Fruit fly (Drosophila melanogaster) Kc167 (cell line): ENCODE measurements around the gene red.

ENCODE experiments used
- Myc ChIP-seq: fragments of >200 bp; optimal IDR thresholded peaks from 2 replicates; lab custom pipeline; 2017; ENCODE audit warnings: missing external identifiers
- Sin3A ChIP-seq: fragments of >200 bp; optimal IDR thresholded peaks from 2 replicates; lab custom pipeline; 2018; ENCODE audit warnings: missing external identifiers
- h ChIP-seq: fragments of >200 bp; optimal IDR thresholded peaks from 3 replicates; lab custom pipeline; 2018; ENCODE audit warnings: missing external identifiers
- insv ChIP-seq: fragments of >200 bp; optimal IDR thresholded peaks from 3 replicates; lab custom pipeline; 2018; ENCODE audit warnings: missing external identifiers
- psq ChIP-seq: fragments of >200 bp; optimal IDR thresholded peaks from 2 replicates; lab custom pipeline; 2017; ENCODE audit warnings: missing external identifiers
- ttk ChIP-seq: sonication (Bioruptor generic); optimal IDR thresholded peaks from 2 replicates; lab custom pipeline; 2017; ENCODE audit warnings: missing external identifiers

The red gene

dm6 chr3R:14292307-14292711 is 3.4 kb downstream of the red start:
- TF ChIP-seq Sin3A (lab: Kevin White, UChicago) (no peak), h (lab: Kevin White, UChicago) (no peak), psq (lab: Kevin White, UChicago) (no peak), insv (lab: Kevin White, UChicago) (no peak), Myc (no peak), ttk (lab: Kevin White, UChicago) (no peak)

dm6 chr3R:14294397-14295018 is 5.6 kb downstream of the red start:
- TF ChIP-seq ttk (lab: Kevin White, UChicago), result no peak
- TF ChIP-seq insv (lab: Kevin White, UChicago), result no peak
- TF ChIP-seq psq (lab: Kevin White, UChicago), result no peak
- TF ChIP-seq h (lab: Kevin White, UChicago), result no peak
- TF ChIP-seq Sin3A (lab: Kevin White, UChicago), result no peak
- TF ChIP-seq Myc, result no peak

DNA sequence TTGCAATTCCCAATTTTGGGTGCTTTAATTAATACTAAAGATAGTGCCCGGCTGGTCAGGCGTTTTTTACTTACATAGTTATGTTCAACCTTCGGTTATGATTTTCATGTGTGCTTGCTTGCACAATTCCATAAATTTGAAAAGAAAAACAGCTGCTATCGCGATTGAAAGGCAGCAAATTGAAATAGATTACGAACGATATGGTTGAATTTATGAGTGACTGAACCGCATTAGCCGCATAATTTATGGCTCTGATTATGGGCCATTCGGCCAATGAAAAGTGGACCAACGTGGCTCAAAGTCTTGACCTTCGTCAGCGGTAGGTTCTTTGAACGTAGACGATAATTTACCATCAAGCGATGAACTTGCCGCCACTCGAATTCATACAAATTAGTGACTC is 7.3 kb downstream of the red start:
- TF ChIP-seq insv (lab: Kevin White, UChicago) (no peak), Myc (no peak), h (lab: Kevin White, UChicago) (no peak), Sin3A (lab: Kevin White, UChicago) (no peak), ttk (lab: Kevin White, UChicago) (no peak), psq (lab: Kevin White, UChicago) (no peak)

DNA sequence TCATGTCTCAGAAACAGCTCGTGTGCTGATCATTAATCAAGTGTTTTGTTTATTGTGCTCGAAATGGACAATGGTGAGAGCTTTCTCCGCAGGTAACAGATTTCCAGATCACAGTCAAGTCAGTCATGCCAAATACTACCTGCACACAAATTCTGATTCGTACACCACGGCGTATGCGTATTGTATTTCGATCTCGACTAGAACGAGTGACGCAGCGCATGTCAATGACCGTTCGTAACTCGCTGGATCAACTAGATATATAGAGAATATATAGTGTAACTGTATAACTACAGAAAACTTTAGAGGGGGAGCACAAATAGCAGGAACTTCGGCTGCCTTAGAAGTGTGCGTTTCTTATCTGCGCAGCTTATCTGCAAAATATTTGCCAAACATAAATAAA is 7.8 kb downstream of the red start:
- no peak for TF ChIP-seq psq (lab: Kevin White, UChicago)
- no peak for TF ChIP-seq insv (lab: Kevin White, UChicago)
- no peak for TF ChIP-seq ttk (lab: Kevin White, UChicago)
- no peak for TF ChIP-seq h (lab: Kevin White, UChicago)
- no peak for TF ChIP-seq Sin3A (lab: Kevin White, UChicago)
- no peak for TF ChIP-seq Myc

DNA sequence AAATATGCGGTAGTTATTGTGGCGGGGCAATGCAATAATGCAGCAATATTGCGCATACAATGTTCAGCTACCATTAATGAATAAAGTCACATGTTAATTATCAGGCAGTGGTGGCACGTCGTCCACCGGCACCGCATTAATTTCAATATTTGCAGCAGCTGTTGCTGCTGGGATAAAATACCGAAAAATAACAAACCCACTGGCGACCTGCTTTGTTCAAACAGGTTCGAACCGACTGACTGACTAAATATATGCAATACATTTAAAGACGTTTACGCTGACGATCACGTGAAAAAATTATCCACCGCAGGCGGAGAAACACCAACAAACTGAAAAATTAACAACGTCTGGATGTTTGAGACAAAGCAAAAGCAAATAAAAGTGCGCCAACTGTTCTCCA is 8.6 kb downstream of the red start:
- no peak for TF ChIP-seq psq (lab: Kevin White, UChicago)
- no peak for TF ChIP-seq Sin3A (lab: Kevin White, UChicago)
- TF ChIP-seq insv (lab: Kevin White, UChicago), result no peak
- no peak for TF ChIP-seq h (lab: Kevin White, UChicago)
- TF ChIP-seq ttk (lab: Kevin White, UChicago), result no peak
- no peak for TF ChIP-seq Myc

- no peak for TF ChIP-seq Sin3A (lab: Kevin White, UChicago)
- no peak for TF ChIP-seq h (lab: Kevin White, UChicago)
Observed at dm6 chr3R:14298078-14298896, 9.4 kb downstream of the red start.

dm6 chr3R:14299891-14300290 is 11.0 kb downstream of the red start:
- TF ChIP-seq Myc (no peak), psq (lab: Kevin White, UChicago) (no peak), insv (lab: Kevin White, UChicago) (no peak), h (lab: Kevin White, UChicago) (no peak), Sin3A (lab: Kevin White, UChicago) (no peak), ttk (lab: Kevin White, UChicago) (no peak)

DNA sequence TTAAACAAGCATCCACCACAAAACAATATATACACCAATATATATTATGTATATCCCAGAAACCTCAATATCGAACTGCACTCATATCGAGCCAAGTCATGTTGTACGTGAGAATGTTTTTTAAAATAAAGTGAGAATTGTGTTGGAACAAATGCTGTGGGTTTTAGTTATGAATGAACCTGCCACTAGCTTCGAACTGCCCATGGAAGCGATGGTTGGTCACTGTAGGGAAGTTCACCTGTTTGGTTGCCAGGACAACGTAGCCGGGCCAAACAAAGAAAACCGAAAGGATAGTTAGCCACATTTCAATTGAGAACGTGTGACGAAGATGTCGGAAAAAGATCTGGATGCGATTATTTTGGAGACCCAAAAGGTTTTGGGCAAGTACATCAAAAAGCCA is 13.3 kb downstream of the red start, which contains the start of gene IFT54:
IFT54 (plus strand) TSS at position 301 of the 400 bp plus-strand sequence.
- TF ChIP-seq psq (lab: Kevin White, UChicago), result no peak
- TF ChIP-seq insv (lab: Kevin White, UChicago), result no peak
- no peak for TF ChIP-seq Myc
- TF ChIP-seq ttk (lab: Kevin White, UChicago), result no peak
- TF ChIP-seq Sin3A (lab: Kevin White, UChicago), result no peak
- TF ChIP-seq h (lab: Kevin White, UChicago), result no peak

DNA sequence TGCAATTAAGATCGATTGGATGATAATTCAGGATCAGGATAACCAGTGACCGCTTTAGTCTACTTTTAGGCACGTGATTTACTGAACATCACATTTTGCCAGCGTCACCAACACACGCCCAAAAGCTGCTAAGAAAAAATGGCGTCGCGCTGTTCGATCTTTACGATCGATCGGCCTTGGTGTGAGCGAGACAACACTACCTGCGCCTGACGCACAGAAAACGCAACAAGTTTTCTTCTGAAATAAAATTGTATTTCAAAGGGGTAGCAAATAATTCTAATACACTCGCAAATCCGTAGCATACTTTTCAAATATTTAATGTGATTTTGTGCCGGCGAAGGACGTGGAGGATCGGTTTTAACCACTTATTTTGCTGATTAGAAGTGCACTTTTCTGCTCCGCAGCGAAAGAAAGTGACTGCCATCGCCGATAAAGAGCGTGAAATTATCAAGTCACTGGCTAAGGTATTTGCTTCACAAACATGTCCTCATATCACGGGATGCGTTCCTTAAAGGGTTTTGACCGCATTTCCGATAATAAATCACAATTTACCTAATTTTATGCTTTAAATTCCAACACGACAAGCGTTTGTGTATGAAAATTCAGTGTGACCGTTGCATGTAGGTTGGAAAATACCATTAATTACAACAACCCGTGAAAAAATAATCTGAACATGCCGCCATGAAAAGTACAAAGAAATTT is 19.3 kb downstream of the red start:
- TF ChIP-seq Myc (no peak), insv (lab: Kevin White, UChicago) (no peak), psq (lab: Kevin White, UChicago) (no peak), h (lab: Kevin White, UChicago) (no peak)

DNA sequence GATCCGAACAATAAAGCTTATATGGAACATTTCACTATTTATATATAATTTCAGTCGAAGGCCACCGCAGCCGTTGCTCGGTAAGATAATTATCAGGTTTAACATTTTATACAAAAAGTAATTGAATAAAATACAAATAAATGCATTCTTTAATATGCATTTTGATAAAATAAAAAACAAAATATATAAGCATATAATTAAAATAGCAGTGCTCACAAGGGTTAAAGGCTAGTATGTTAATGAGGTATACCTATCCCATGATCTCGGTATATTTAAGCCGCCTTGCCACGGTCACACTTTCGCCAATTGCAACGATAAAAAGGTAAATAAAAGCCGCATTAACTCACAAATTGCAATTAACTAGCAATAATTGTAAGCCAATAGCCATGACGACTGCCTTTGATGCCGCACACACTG is 19.9 kb downstream of the red start, which contains the start of gene Polr2I:
Polr2I (plus strand) TSS at position 289 of the 417 bp plus-strand sequence.
- TF ChIP-seq h (lab: Kevin White, UChicago), result no peak
- TF ChIP-seq ttk (lab: Kevin White, UChicago), result no peak
- no peak for TF ChIP-seq psq (lab: Kevin White, UChicago)
- no peak for TF ChIP-seq Sin3A (lab: Kevin White, UChicago)
- no peak for TF ChIP-seq Myc
- TF ChIP-seq insv (lab: Kevin White, UChicago), result no peak

dm6 chr3R:14310062-14310461 is 21.2 kb downstream of the red start, which contains the start of gene CG31321:
Gene CG31321, plus strand, starts transcription at chr3R:14310362.
- TF ChIP-seq psq (lab: Kevin White, UChicago) (no peak), ttk (lab: Kevin White, UChicago) (no peak), Sin3A (lab: Kevin White, UChicago) (no peak), insv (lab: Kevin White, UChicago) (no peak), h (lab: Kevin White, UChicago) (no peak), Myc (no peak)
